Fruit fly (Drosophila melanogaster): ENCODE data around the gene CG14949.
A peak's percentile ranks its signal among the peaks of the same experiment; 100 is the strongest.

Gene CG14949

dm6 chr3L:2631406-2631805, 11.8 kb downstream of the CG14949 start, which contains the start of the genes CG42245 and MEP-1 (continued):
- TF ChIP-seq CG30020 (tag; optimal IDR thresholded peaks at IDR 0.05) (peak; percentile 39), CG18599 (GFP tag; optimal IDR thresholded peaks at IDR 0.05) (peak; percentile 58), Sox100B (GFP tag; optimal IDR thresholded peaks at IDR 0.05) (peak; percentile 30), phol (tag; optimal IDR thresholded peaks at IDR 0.05) (peak; percentile 55), CG7271 (tag; optimal IDR thresholded peaks at IDR 0.05) (peak; percentile 36), CG4617 (GFP tag; optimal IDR thresholded peaks at IDR 0.05; ENCODE audit: borderline replicate concordance) (peak; percentile 72), otp (GFP tag; IDR thresholded peaks at IDR 0.05) (0 out of 3 replicates have a peak, but pooled peaks have one; percentile 44), luna (GFP tag; optimal IDR thresholded peaks at IDR 0.05) (peak; percentile 7), CG8478 (optimal IDR thresholded peaks at IDR 0.05) (no peak), Bteb2 (GFP tag; optimal IDR thresholded peaks at IDR 0.05) (peak; percentile 70), inv (GFP tag; IDR thresholded peaks at IDR 0.05; ENCODE audit: partially characterized antibody) (peak; percentile 43; the same call in 1 of the 2 replicates), CG12071 (GFP tag; optimal IDR thresholded peaks at IDR 0.05) (no peak), NfI (GFP tag; optimal IDR thresholded peaks at IDR 0.05) (peak; percentile 45), CG18262 (tag; optimal IDR thresholded peaks at IDR 0.05) (peak; percentile 44), CG18764 (GFP tag; optimal IDR thresholded peaks at IDR 0.05) (peak; percentile 38), dati (GFP tag; IDR thresholded peaks at IDR 0.05) (no peak), CG1603 (tag; optimal IDR thresholded peaks at IDR 0.05) (peak; percentile 71), maf-S (GFP tag; optimal IDR thresholded peaks at IDR 0.05) (peak; percentile 32), crp (GFP tag; optimal IDR thresholded peaks at IDR 0.05) (peak; percentile 91 to 96), CG4820 (GFP tag; optimal IDR thresholded peaks at IDR 0.05) (peak; percentile 41), CG13287 (GFP tag; IDR thresholded peaks at IDR 0.05; ENCODE audit: partially characterized antibody) (peak; percentile 81), Dfd (GFP tag; optimal IDR thresholded peaks at IDR 0.05) (no peak), CG3065 (GFP tag; optimal IDR thresholded peaks at IDR 0.05) (peak; percentile 22), ftz-f1 (GFP tag; optimal IDR thresholded peaks at IDR 0.05) (peak; percentile 30), CG2129 (GFP tag; IDR thresholded peaks at IDR 0.05; ENCODE audit: partially characterized antibody) (no peak), CG10543 (GFP tag; optimal IDR thresholded peaks at IDR 0.05) (peak; percentile 45), NC2α (GFP tag; optimal IDR thresholded peaks at IDR 0.05) (peak; percentile 41), CG5245 (GFP tag; optimal IDR thresholded peaks at IDR 0.05) (peak; percentile 26), Ets65A (GFP tag) (peak; percentile 95), tx (GFP tag; optimal IDR thresholded peaks at IDR 0.05) (peak; percentile 25), pfk (GFP tag; optimal IDR thresholded peaks at IDR 0.05) (no peak), Dad (GFP tag; optimal IDR thresholded peaks at IDR 0.05) (peak; percentile 57), CG11093 (GFP tag; IDR thresholded peaks at IDR 0.05) (no peak), Hr3 (GFP tag; optimal IDR thresholded peaks at IDR 0.05) (peak; percentile 20), CG14860 (GFP tag; IDR thresholded peaks at IDR 0.05; ENCODE audit: partially characterized antibody) (peak; percentile 66), Mad (GFP tag; optimal IDR thresholded peaks at IDR 0.05) (peak; percentile 54), Adf1 (GFP tag; IDR thresholded peaks at IDR 0.05) (0 out of 2 replicates have a peak, but pooled peaks have one; percentile 10), zfh1 (GFP tag; IDR thresholded peaks at IDR 0.05) (peak; percentile 36; the same call in 1 of the 3 replicates), CG9817 (tag; optimal IDR thresholded peaks at IDR 0.05) (peak; percentile 18), ERR (GFP tag; optimal IDR thresholded peaks at IDR 0.05) (peak; percentile 10), Ada2b (GFP tag; IDR thresholded peaks at IDR 0.05) (no peak), CG34376 (GFP tag; optimal IDR thresholded peaks at IDR 0.05) (peak; percentile 19), CG4404 (GFP tag; IDR thresholded peaks at IDR 0.05) (no peak), repo (GFP tag; optimal IDR thresholded peaks at IDR 0.05) (no peak), CG12299 (tag; optimal IDR thresholded peaks at IDR 0.05) (peak; percentile 10), Mes4 (GFP tag; optimal IDR thresholded peaks at IDR 0.05) (peak; percentile 49), Xrp1 (GFP tag; IDR thresholded peaks at IDR 0.05) (peak; percentile 41; the same call in 1 of the 2 replicates), crc (GFP tag; optimal IDR thresholded peaks at IDR 0.05) (peak; percentile 14), CG18011 (GFP tag; optimal IDR thresholded peaks at IDR 0.05) (peak; percentile 29), CG17361 (GFP tag; IDR thresholded peaks at IDR 0.05) (peak; percentile 49; the same call in 1 of the 3 replicates), HLH54F (GFP tag; optimal IDR thresholded peaks at IDR 0.05) (peak; percentile 58), CTCF (GFP tag; optimal IDR thresholded peaks at IDR 0.05) (no peak)
